Fruit fly (Drosophila melanogaster) Kc167 (cell line): ENCODE results near the gene Mipp1.

Experiments
- Sin3A ChIP-seq: fragments of >200 bp; optimal IDR thresholded peaks from 2 replicates; lab custom pipeline; 2018; ENCODE audit warnings: missing external identifiers
- h ChIP-seq: fragments of >200 bp; optimal IDR thresholded peaks from 3 replicates; lab custom pipeline; 2018; ENCODE audit warnings: missing external identifiers
- insv ChIP-seq: fragments of >200 bp; optimal IDR thresholded peaks from 3 replicates; lab custom pipeline; 2018; ENCODE audit warnings: missing external identifiers
- psq ChIP-seq: fragments of >200 bp; optimal IDR thresholded peaks from 2 replicates; lab custom pipeline; 2017; ENCODE audit warnings: missing external identifiers
- ttk ChIP-seq: sonication (Bioruptor generic); optimal IDR thresholded peaks from 2 replicates; lab custom pipeline; 2017; ENCODE audit warnings: missing external identifiers

- no peak for TF ChIP-seq psq
- TF ChIP-seq insv: no peak
- TF ChIP-seq h (lab: Kevin White, UChicago): no peak
- no peak for TF ChIP-seq ttk (lab: Kevin White, UChicago)
- TF ChIP-seq Sin3A (lab: Kevin White, UChicago): no peak
Measured at dm6 chr3L:16566700-16567221, 6.4 kb downstream of the Mipp1 start, which contains the start of gene UQCR-6.4L.
